Fruit fly (Drosophila melanogaster) whole organism, pupa: ENCODE measurements around the gene CG18788.

Experiments used
- CG13204 ChIP-seq: fragments of 200-800 bp; sonication (Bioruptor generic); optimal IDR thresholded peaks from 2 replicates; lab custom pipeline; 2018; ENCODE audit warnings: missing biosample characterization, mild to moderate bottlenecking, missing genetic modification characterization, moderate library complexity
- CG15710 ChIP-seq: fragments of 200-800 bp; sonication (Bioruptor generic); optimal IDR thresholded peaks from 2 replicates; lab custom pipeline; 2018; ENCODE audit warnings: missing biosample characterization, mild to moderate bottlenecking, missing genetic modification characterization, moderate library complexity
- CG17806 ChIP-seq: fragments of 200-800 bp; sonication (Bioruptor generic); optimal IDR thresholded peaks from 2 replicates; lab custom pipeline; 2018; ENCODE audit warnings: missing biosample characterization, mild to moderate bottlenecking, missing genetic modification characterization, moderate library complexity
- CG32121 ChIP-seq: fragments of 200-800 bp; sonication (Bioruptor generic); IDR thresholded peaks from 2 replicates; pipeline ENCODE4 v1.3.6; 2022; ENCODE audit warnings: missing biosample characterization, missing genetic modification characterization
- CG4496 ChIP-seq: fragments of 200-800 bp; sonication (Bioruptor generic); IDR thresholded peaks from 3 replicates; pipeline ENCODE4 v1.3.6; 2022; ENCODE audit warnings: missing biosample characterization, missing genetic modification characterization
- CG8159 ChIP-seq: fragments of 200-800 bp; sonication (Bioruptor generic); optimal IDR thresholded peaks from 3 replicates; lab custom pipeline; 2018; ENCODE audit warnings: missing biosample characterization, mild to moderate bottlenecking, missing genetic modification characterization, moderate library complexity
- CG8301 ChIP-seq: fragments of 200-800 bp; sonication (Bioruptor generic); optimal IDR thresholded peaks from 2 replicates; lab custom pipeline; 2018; ENCODE audit warnings: missing biosample characterization, mild to moderate bottlenecking, missing genetic modification characterization
- EcR ChIP-seq: fragments of 200-800 bp; sonication (Bioruptor generic); optimal IDR thresholded peaks from 3 replicates; lab custom pipeline; 2019; ENCODE audit warnings: missing biosample characterization, missing genetic modification characterization, mild to moderate bottlenecking, moderate library complexity, missing genetic modification reagents
- Ets98B ChIP-seq: fragments of 200-800 bp; sonication (Bioruptor generic); IDR thresholded peaks from 2 replicates; pipeline ENCODE4 v1.3.6; 2022; ENCODE audit warnings: missing biosample characterization, missing genetic modification characterization
- Pif1B ChIP-seq: fragments of 200-800 bp; sonication (Bioruptor generic); optimal IDR thresholded peaks from 3 replicates; lab custom pipeline; 2016; ENCODE audit warnings: missing biosample characterization, missing genetic modification characterization
- Snoo ChIP-seq: fragments of 200-800 bp; sonication (Bioruptor generic); optimal IDR thresholded peaks from 3 replicates; lab custom pipeline; 2017; ENCODE audit warnings: missing biosample characterization, mild to moderate bottlenecking, missing genetic modification characterization, inconsistent platforms
- gl ChIP-seq: fragments of 200-800 bp; sonication (Bioruptor generic); optimal IDR thresholded peaks from 2 replicates; lab custom pipeline; 2018; ENCODE audit warnings: missing biosample characterization, mild to moderate bottlenecking, missing genetic modification characterization

DNA sequence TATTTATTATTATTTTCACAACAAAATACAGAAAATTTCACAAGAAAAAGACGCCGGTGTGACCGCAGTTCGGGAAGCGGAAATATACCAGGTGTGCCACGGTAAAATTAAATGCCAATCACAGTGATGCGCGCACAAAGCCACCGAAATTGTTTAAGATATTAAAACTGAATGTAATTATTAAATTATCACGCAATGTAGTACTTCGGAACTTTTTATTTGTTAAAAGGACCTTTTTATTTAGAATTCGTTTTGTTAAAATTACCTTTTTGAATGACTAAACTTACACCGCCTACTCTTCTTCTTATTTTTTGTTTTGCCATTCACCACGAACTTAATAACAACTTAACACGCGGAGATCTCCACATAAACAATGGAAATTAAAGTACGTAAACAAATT, 46.0 kb upstream of the CG18788 start, which contains the start of the genes CG6686 and CG34163:
- TF ChIP-seq CG17806 (tag; lab: Kevin White, UChicago) (no peak), Pif1B (no peak), CG15710 (tag; lab: Kevin White, UChicago) (no peak), gl (tag; lab: Kevin White, UChicago) (no peak), CG32121 (GFP tag; lab: Robert Waterston, UW) (no peak), CG8159 (tag; lab: Kevin White, UChicago) (no peak), CG4496 (GFP tag; lab: Robert Waterston, UW) (no peak), Ets98B (peak; percentile 14; the same call in 1 of the 2 replicates), Snoo (tag; lab: Kevin White, UChicago) (no peak), EcR (GFP tag; lab: Kevin White, UChicago) (no peak), CG8301 (tag; lab: Kevin White, UChicago) (no peak), CG13204 (GFP tag; lab: Kevin White, UChicago) (no peak)
